Worm (Caenorhabditis elegans): Measurements from ENCODE around the gene lgc-56.

The lgc-56 gene

ce11 chrII:5081124-5081913 is 48.9 kb upstream of the lgc-56 start, which contains the start of gene dsh-2 (continued):
- peak; percentile 49 for TF ChIP-seq nhr-80 (tag; optimal IDR thresholded peaks at IDR 0.05)
- peak; percentile 3 for TF ChIP-seq him-1 (tag; optimal IDR thresholded peaks at IDR 0.05)
- TF ChIP-seq D2030.7 (GFP tag; IDR thresholded peaks at IDR 0.05): peak; percentile 44
- peak; percentile 18 for TF ChIP-seq efl-1 (GFP tag; optimal IDR thresholded peaks at IDR 0.05)
- no peak for TF ChIP-seq sdz-38 (tag; optimal IDR thresholded peaks at IDR 0.05)
- no peak for TF ChIP-seq egrh-3 (GFP tag; IDR thresholded peaks at IDR 0.05)
- no peak for TF ChIP-seq egl-18 (GFP tag; IDR thresholded peaks at IDR 0.05)
- no peak for TF ChIP-seq F23B12.7 (tag; optimal IDR thresholded peaks at IDR 0.05; ENCODE audit: insufficient read depth)
- TF ChIP-seq hmg-20 (GFP tag; IDR thresholded peaks at IDR 0.05): no peak
- TF ChIP-seq athp-1 (tag; optimal IDR thresholded peaks at IDR 0.05): no peak
- TF ChIP-seq ekl-4 (GFP tag; IDR thresholded peaks at IDR 0.05): no peak; the same call in 1 of the 2 replicates
- TF ChIP-seq repo-1 (tag; optimal IDR thresholded peaks at IDR 0.05): no peak
- peak; percentile 81 for TF ChIP-seq hmg-1.2 (GFP tag; IDR thresholded peaks at IDR 0.05)
- no peak for TF ChIP-seq attf-6 (GFP tag; IDR thresholded peaks at IDR 0.05)
- no peak for TF ChIP-seq ets-4 (GFP tag; optimal IDR thresholded peaks at IDR 0.05)
- TF ChIP-seq ceh-91 (GFP tag; IDR thresholded peaks at IDR 0.05): no peak
- TF ChIP-seq ccch-3 (GFP tag; optimal IDR thresholded peaks at IDR 0.05): no peak
- TF ChIP-seq ZK185.1 (tag; optimal IDR thresholded peaks at IDR 0.05; ENCODE audit: poor library complexity, severe bottlenecking): peak; percentile 4
- no peak for TF ChIP-seq gei-17 (GFP tag; optimal IDR thresholded peaks at IDR 0.05)
- TF ChIP-seq mes-4 (tag; optimal IDR thresholded peaks at IDR 0.05): no peak
- TF ChIP-seq dox-1 (GFP tag; IDR thresholded peaks at IDR 0.05): peak; percentile 54; the same call in 1 of the 2 replicates
- TF ChIP-seq Y53G8AR.9 (GFP tag; conservative IDR thresholded peaks at IDR 0.05): no peak
- no peak for TF ChIP-seq snpc-1.1 (tag; optimal IDR thresholded peaks at IDR 0.05; ENCODE audit: insufficient read depth)
- TF ChIP-seq fkh-3 (tag; optimal IDR thresholded peaks at IDR 0.05): no peak
- peak; percentile 33 for TF ChIP-seq lin-40 (tag; optimal IDR thresholded peaks at IDR 0.05)
- TF ChIP-seq cebp-1 (GFP tag; IDR thresholded peaks at IDR 0.05): peak; percentile 56; the same call in 1 of the 2 replicates
- TF ChIP-seq cebp-1 (tag; optimal IDR thresholded peaks at IDR 0.05): peak; percentile 90
- TF ChIP-seq pbrm-1 (GFP tag; IDR thresholded peaks at IDR 0.05): no peak
- TF ChIP-seq T26A5.8 (tag; optimal IDR thresholded peaks at IDR 0.05): no peak
- no peak for TF ChIP-seq aptf-2 (GFP tag; conservative IDR thresholded peaks at IDR 0.05)
- TF ChIP-seq Y95B8A.8 (GFP tag; IDR thresholded peaks at IDR 0.05): no peak
- no peak; the same call in 1 of the 2 replicates for TF ChIP-seq B0336.3 (GFP tag; IDR thresholded peaks at IDR 0.05)
- no peak for TF ChIP-seq Y79H2A.3 (GFP tag; conservative IDR thresholded peaks at IDR 0.05)
- no peak for TF ChIP-seq xnd-1 (tag; optimal IDR thresholded peaks at IDR 0.05)
- no peak for TF ChIP-seq ztf-18 (tag; optimal IDR thresholded peaks at IDR 0.05)
- peak; percentile 11 for TF ChIP-seq attf-5 (GFP tag; optimal IDR thresholded peaks at IDR 0.05)
- no peak for TF ChIP-seq F49E8.2 (tag; optimal IDR thresholded peaks at IDR 0.05; ENCODE audit: insufficient read depth)
- no peak for TF ChIP-seq rpc-1 (optimal IDR thresholded peaks at IDR 0.05)
- TF ChIP-seq rpc-1 (tag; optimal IDR thresholded peaks at IDR 0.05): no peak
- TF ChIP-seq snpc-4 (GFP tag; optimal IDR thresholded peaks at IDR 0.05): no peak
- TF ChIP-seq snpc-4 (tag; optimal IDR thresholded peaks at IDR 0.05): peak in 2 of 4 experiments; percentile 13 to 53
- no peak for TF ChIP-seq cebp-2 (GFP tag; IDR thresholded peaks at IDR 0.05)
- TF ChIP-seq F57A8.1 (GFP tag; optimal IDR thresholded peaks at IDR 0.05): no peak
- no peak for TF ChIP-seq lsy-27 (tag; optimal IDR thresholded peaks at IDR 0.05; ENCODE audit: borderline replicate concordance, insufficient read depth)
- no peak for TF ChIP-seq nhr-120 (GFP tag; IDR thresholded peaks at IDR 0.05)
- no peak for TF ChIP-seq B0035.1 (tag; optimal IDR thresholded peaks at IDR 0.05)
- peak; percentile 55 for TF ChIP-seq madf-6 (GFP tag; IDR thresholded peaks at IDR 0.05)
- no peak for TF ChIP-seq F39B2.1 (GFP tag; IDR thresholded peaks at IDR 0.05)

All from whole organism, young adult.